Comparison of ENCODE assay signal across 5 worm cellular contexts in genomic region chrIII:13778816-13779215, ce11.
A peak's percentile ranks its signal among the peaks of the same experiment; 100 is the strongest.
TF ChIP-seq lines count a peak whose summit lies in the region.

No protein-coding gene starts in this region.

TF ChIP-seq in whole organism, L1 larva, 84 proteins besides CTCF, POLR2A, EP300 and RAD21 (continues in another document):
- TF ChIP-seq C16A3.4 (tag; optimal IDR thresholded peaks at IDR 0.05; lab: Kevin White, UChicago) (no peak), ceh-90 (tag; optimal IDR thresholded peaks at IDR 0.05; lab: Kevin White, UChicago) (no peak), nhr-11 (tag; optimal IDR thresholded peaks at IDR 0.05; lab: Kevin White, UChicago) (no peak), lsy-2 (tag; optimal IDR thresholded peaks at IDR 0.05; lab: Kevin White, UChicago) (no peak), elt-2 (tag; optimal IDR thresholded peaks at IDR 0.05; lab: Kevin White, UChicago) (no peak), nhr-237 (tag; optimal IDR thresholded peaks at IDR 0.05; lab: Kevin White, UChicago) (no peak), Y116A8C.19 (tag; optimal IDR thresholded peaks at IDR 0.05; lab: Kevin White, UChicago; ENCODE audit: borderline replicate concordance) (no peak), pax-3 (tag; optimal IDR thresholded peaks at IDR 0.05; lab: Kevin White, UChicago) (no peak), lin-35 (GFP tag; optimal IDR thresholded peaks at IDR 0.05; lab: Kevin White, UChicago) (no peak), unc-86 (tag; optimal IDR thresholded peaks at IDR 0.05; lab: Kevin White, UChicago) (no peak), nhr-90 (tag; optimal IDR thresholded peaks at IDR 0.05; lab: Kevin White, UChicago; ENCODE audit: poor library complexity) (no peak), zip-4 (GFP tag; optimal IDR thresholded peaks at IDR 0.05; lab: Kevin White, UChicago) (no peak), unc-98 (GFP tag; IDR thresholded peaks at IDR 0.05; lab: Robert Waterston, UW) (no peak), swsn-7 (tag; optimal IDR thresholded peaks at IDR 0.05; lab: Kevin White, UChicago) (no peak), lin-14 (GFP tag; optimal IDR thresholded peaks at IDR 0.05; lab: Kevin White, UChicago) (no peak), hlh-4 (tag; optimal IDR thresholded peaks at IDR 0.05; lab: Kevin White, UChicago) (no peak), aly-2 (tag; optimal IDR thresholded peaks at IDR 0.05; lab: Kevin White, UChicago) (no peak), mab-9 (GFP tag; IDR thresholded peaks at IDR 0.05; lab: Robert Waterston, UW) (no peak), ets-5 (GFP tag; IDR thresholded peaks at IDR 0.05; lab: Robert Waterston, UW) (no peak)

TF ChIP-seq in whole organism, L2 larva, 48 proteins besides CTCF, POLR2A, EP300 and RAD21:
- TF ChIP-seq nhr-12 (tag; optimal IDR thresholded peaks at IDR 0.05; lab: Kevin White, UChicago) (peak; percentile 60), mdl-1 (tag; optimal IDR thresholded peaks at IDR 0.05; lab: Kevin White, UChicago) (peak in 1 of 2 experiments; percentile 21), mbf-1 (tag; optimal IDR thresholded peaks at IDR 0.05; lab: Kevin White, UChicago) (peak; percentile 48), ztf-11 (tag; optimal IDR thresholded peaks at IDR 0.05; lab: Kevin White, UChicago) (peak; percentile 36), ceh-16 (tag; optimal IDR thresholded peaks at IDR 0.05; lab: Kevin White, UChicago) (no peak)

TF ChIP-seq in whole organism, L3 larva, 47 proteins besides CTCF, POLR2A, EP300 and RAD21:
- TF ChIP-seq aly-2 (tag; optimal IDR thresholded peaks at IDR 0.05; lab: Kevin White, UChicago) (no peak), egl-27 (tag; optimal IDR thresholded peaks at IDR 0.05; lab: Kevin White, UChicago) (no peak), egl-5 (tag; optimal IDR thresholded peaks at IDR 0.05; lab: Kevin White, UChicago) (no peak), skn-1 (tag; optimal IDR thresholded peaks at IDR 0.05; lab: Kevin White, UChicago) (no peak), daf-12 (tag; optimal IDR thresholded peaks at IDR 0.05; lab: Kevin White, UChicago) (no peak), ceh-82 (tag; optimal IDR thresholded peaks at IDR 0.05; lab: Kevin White, UChicago) (no peak), ceh-28 (tag; optimal IDR thresholded peaks at IDR 0.05; lab: Kevin White, UChicago) (no peak), ceh-9 (tag; optimal IDR thresholded peaks at IDR 0.05; lab: Kevin White, UChicago) (no peak), fkh-10 (GFP tag; optimal IDR thresholded peaks at IDR 0.05; lab: Kevin White, UChicago) (no peak), unc-62 (GFP tag; optimal IDR thresholded peaks at IDR 0.05; lab: Kevin White, UChicago) (no peak), nfya-1 (tag; optimal IDR thresholded peaks at IDR 0.05; lab: Kevin White, UChicago; ENCODE audit: insufficient read depth) (no peak), unc-39 (tag; optimal IDR thresholded peaks at IDR 0.05; lab: Kevin White, UChicago) (no peak), ztf-4 (tag; optimal IDR thresholded peaks at IDR 0.05; lab: Kevin White, UChicago) (no peak), ZK546.5 (tag; optimal IDR thresholded peaks at IDR 0.05; lab: Kevin White, UChicago) (peak; percentile 30), ztf-11 (tag; optimal IDR thresholded peaks at IDR 0.05; lab: Kevin White, UChicago) (no peak), nhr-76 (tag; optimal IDR thresholded peaks at IDR 0.05; lab: Kevin White, UChicago) (peak; percentile 37), nhr-12 (tag; optimal IDR thresholded peaks at IDR 0.05; lab: Kevin White, UChicago) (no peak), nhr-237 (tag; optimal IDR thresholded peaks at IDR 0.05; lab: Kevin White, UChicago) (no peak), nhr-25 (tag; optimal IDR thresholded peaks at IDR 0.05; lab: Kevin White, UChicago) (no peak), ceh-16 (tag; optimal IDR thresholded peaks at IDR 0.05; lab: Kevin White, UChicago) (no peak), eor-1 (tag; optimal IDR thresholded peaks at IDR 0.05; lab: Kevin White, UChicago) (peak in 1 of 2 experiments; percentile 73)

TF ChIP-seq in whole organism, late embryonic, 69 proteins besides CTCF, POLR2A, EP300 and RAD21:
- TF ChIP-seq nhr-11 (tag; optimal IDR thresholded peaks at IDR 0.05; lab: Kevin White, UChicago) (peak; percentile 76), odd-2 (tag; optimal IDR thresholded peaks at IDR 0.05; lab: Kevin White, UChicago) (peak; percentile 35), pax-1 (tag; optimal IDR thresholded peaks at IDR 0.05; lab: Kevin White, UChicago) (peak; percentile 53), fax-1 (tag; optimal IDR thresholded peaks at IDR 0.05; lab: Kevin White, UChicago) (no peak), elt-4 (tag; optimal IDR thresholded peaks at IDR 0.05; lab: Kevin White, UChicago) (no peak)

TF ChIP-seq in whole organism, mixed stage, embryonic, 35 proteins besides CTCF, POLR2A, EP300 and RAD21:
- TF ChIP-seq mls-2 (tag; optimal IDR thresholded peaks at IDR 0.05; lab: Kevin White, UChicago) (no peak), blmp-1 (tag; optimal IDR thresholded peaks at IDR 0.05; lab: Kevin White, UChicago) (peak; percentile 49), elt-1 (tag; optimal IDR thresholded peaks at IDR 0.05; lab: Kevin White, UChicago; ENCODE audit: borderline replicate concordance, insufficient read depth) (no peak), tbx-8 (GFP tag; optimal IDR thresholded peaks at IDR 0.05; lab: Kevin White, UChicago) (no peak), ceh-39 (tag; optimal IDR thresholded peaks at IDR 0.05; lab: Kevin White, UChicago) (no peak), nhr-237 (tag; optimal IDR thresholded peaks at IDR 0.05; lab: Kevin White, UChicago) (no peak), ham-2 (GFP tag; optimal IDR thresholded peaks at IDR 0.05; lab: Kevin White, UChicago) (no peak), mep-1 (tag; optimal IDR thresholded peaks at IDR 0.05; lab: Kevin White, UChicago) (no peak)

Comparison
In these comparisons a context has a peak if more than half of its experiments do, and no peak if none do; other contexts are left out.
1. Of the 10 proteins assayed by ChIP-seq in both whole organism, L1 larva and whole organism, late embryonic: peak only in whole organism, L1 larva: pag-3; only in whole organism, late embryonic: nhr-11; in both: none; in neither: 8.